Worm (Caenorhabditis elegans) whole organism, L4 larva: ENCODE data around the gene catp-6.

Source experiments
- aly-2 ChIP-seq: sonication (generic microtip); optimal IDR thresholded peaks from 2 replicates; lab custom pipeline; 2018; ENCODE audit warnings: missing biosample characterization, missing genetic modification characterization
- tag-97 ChIP-seq: fragments of 200-800 bp; sonication (Bioruptor generic); IDR thresholded peaks from 2 replicates; pipeline ENCODE4 v1.3.6; 2022; ENCODE audit warnings: missing genetic modification characterization, missing compliant biosample characterization

DNA sequence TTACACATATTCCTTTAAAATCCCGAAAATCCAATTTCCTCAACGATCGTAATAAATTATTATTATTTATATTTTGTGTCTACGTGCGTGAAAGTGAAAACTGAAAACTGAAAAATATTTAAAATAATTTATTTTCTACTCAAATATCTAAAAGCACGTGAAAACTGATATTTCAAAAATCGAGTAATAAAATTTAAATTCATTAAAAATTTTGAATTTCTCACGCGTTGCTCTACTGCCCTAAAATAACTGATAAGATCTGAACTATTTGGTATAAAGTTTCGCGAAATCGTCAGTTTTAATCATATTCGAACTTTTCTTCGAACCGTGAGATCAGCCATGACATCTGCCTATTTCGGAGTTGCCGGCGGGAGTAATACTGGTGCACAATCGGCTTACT is 27.9 kb upstream of the catp-6 start, which contains the start of gene ssq-1:
- TF ChIP-seq aly-2 (tag; lab: Kevin White, UChicago) (no peak), tag-97 (GFP tag; lab: Robert Waterston, UW) (no peak)
